Fruit fly (Drosophila melanogaster) whole organism, embryonic: ENCODE data around the gene Rab39.
"Not testable (repeated sequence)": the region's sequence is repeated elsewhere in the genome, so short reads cannot be mapped to it uniquely, and the experiment has no call there.

Source experiments
- Awh ChIP-seq: fragments of 200-800 bp; sonication (Bioruptor generic); IDR thresholded peaks from 2 replicates; pipeline ENCODE4, ENCODE4 v1.3.6; 2022; ENCODE audit warnings: missing biosample characterization, missing genetic modification characterization
- Blimp-1 ChIP-seq: fragments of 200-800 bp; sonication (Bioruptor generic); optimal IDR thresholded peaks from 3 replicates; lab custom pipeline; 2018; ENCODE audit warnings: missing biosample characterization, missing genetic modification characterization, mild to moderate bottlenecking, moderate library complexity, missing genetic modification reagents
- BtbVII ChIP-seq: fragments of 200-800 bp; sonication (Bioruptor generic); optimal IDR thresholded peaks from 3 replicates; lab custom pipeline; 2017; ENCODE audit warnings: missing biosample characterization, mild to moderate bottlenecking, missing genetic modification characterization
- CG10979 ChIP-seq: fragments of 200-800 bp; sonication (Bioruptor generic); optimal IDR thresholded peaks from 2 replicates; lab custom pipeline; 2018; ENCODE audit warnings: missing biosample characterization, mild to moderate bottlenecking, missing genetic modification characterization, moderate library complexity
- CG11247 ChIP-seq: fragments of 200-800 bp; sonication (Bioruptor generic); IDR thresholded peaks from 2 replicates; pipeline ENCODE4 v1.3.6; 2022; ENCODE audit warnings: missing biosample characterization, missing genetic modification characterization
- CG12769 ChIP-seq: fragments of 200-800 bp; sonication (Bioruptor generic); optimal IDR thresholded peaks from 2 replicates; lab custom pipeline; 2019; ENCODE audit warnings: missing biosample characterization, mild to moderate bottlenecking, missing genetic modification characterization, moderate library complexity
- CG13424 ChIP-seq: fragments of 200-800 bp; sonication (Bioruptor generic); optimal IDR thresholded peaks from 2 replicates; lab custom pipeline; 2019; ENCODE audit warnings: missing biosample characterization, mild to moderate bottlenecking, missing genetic modification characterization, moderate library complexity
- CG13894 ChIP-seq: fragments of 200-800 bp; sonication (Bioruptor generic); optimal IDR thresholded peaks from 3 replicates; lab custom pipeline; 2018; ENCODE audit warnings: missing biosample characterization, mild to moderate bottlenecking, missing genetic modification characterization, moderate library complexity
- CG1603 ChIP-seq: fragments of 200-800 bp; sonication (Bioruptor generic); optimal IDR thresholded peaks from 2 replicates; lab custom pipeline; 2019; ENCODE audit warnings: missing biosample characterization, mild to moderate bottlenecking, missing genetic modification characterization, moderate library complexity
- CG17802 ChIP-seq: fragments of 200-800 bp; sonication (Bioruptor generic); optimal IDR thresholded peaks from 2 replicates; lab custom pipeline; 2018; ENCODE audit warnings: missing biosample characterization, mild to moderate bottlenecking, missing genetic modification characterization, moderate library complexity
- CG32532 ChIP-seq: fragments of 200-800 bp; sonication (Bioruptor generic); IDR thresholded peaks from 2 replicates; pipeline ENCODE4 v1.3.6; 2022; ENCODE audit warnings: missing biosample characterization, missing genetic modification characterization
- CG33557 ChIP-seq: fragments of 200-800 bp; sonication (Bioruptor generic); optimal IDR thresholded peaks from 2 replicates; lab custom pipeline; 2019; ENCODE audit warnings: missing biosample characterization, mild to moderate bottlenecking, missing genetic modification characterization, moderate library complexity
- CG34376 ChIP-seq: fragments of 200-800 bp; sonication (Bioruptor generic); optimal IDR thresholded peaks from 2 replicates; lab custom pipeline; 2018; ENCODE audit warnings: missing biosample characterization, mild to moderate bottlenecking, missing genetic modification characterization
- CG43689 ChIP-seq: fragments of 200-800 bp; sonication (Bioruptor generic); IDR thresholded peaks from 2 replicates; pipeline ENCODE4 v1.3.6; 2022; ENCODE audit warnings: missing biosample characterization, missing genetic modification characterization
- CG4424 ChIP-seq: fragments of 200-800 bp; sonication (Bioruptor generic); optimal IDR thresholded peaks from 3 replicates; lab custom pipeline; 2016; ENCODE audit warnings: missing biosample characterization, missing genetic modification characterization
- CG8281 ChIP-seq: fragments of 200-800 bp; sonication (Bioruptor generic); optimal IDR thresholded peaks from 2 replicates; lab custom pipeline; 2018; ENCODE audit warnings: missing biosample characterization, mild to moderate bottlenecking, missing genetic modification characterization, moderate library complexity
- CG9817 ChIP-seq: fragments of 200-800 bp; sonication (Bioruptor generic); optimal IDR thresholded peaks from 2 replicates; lab custom pipeline; 2018; ENCODE audit warnings: missing biosample characterization, mild to moderate bottlenecking, missing genetic modification characterization, moderate library complexity
- Chrac-16 ChIP-seq: fragments of 200-800 bp; sonication (Bioruptor generic); optimal IDR thresholded peaks from 3 replicates; lab custom pipeline; 2016; ENCODE audit warnings: missing biosample characterization, missing genetic modification characterization
- CkIIα-i1 ChIP-seq: fragments of 200-800 bp; sonication (Bioruptor generic); IDR thresholded peaks from 2 replicates; pipeline ENCODE4 v1.3.6; 2022; ENCODE audit warnings: missing biosample characterization, missing genetic modification characterization
- D19A ChIP-seq: fragments of 200-800 bp; optimal IDR thresholded peaks from 3 replicates; lab custom pipeline; 2019; ENCODE audit warnings: missing biosample characterization, mild to moderate bottlenecking, missing genetic modification characterization, moderate library complexity
- Deaf1 ChIP-seq: fragments of 200-800 bp; optimal IDR thresholded peaks from 3 replicates; lab custom pipeline; 2019; ENCODE audit warnings: missing biosample characterization, mild to moderate bottlenecking, missing genetic modification characterization, moderate library complexity
- Ets65A ChIP-seq: fragments of 200-800 bp; sonication (Bioruptor generic); peaks from one replicate; lab custom pipeline; 2016; ENCODE audit warnings: missing biosample characterization, missing genetic modification characterization
- GATAe ChIP-seq: fragments of 200-800 bp; sonication (Bioruptor generic); conservative IDR thresholded peaks from 2 replicates; pipeline ENCODE4 v1.3.6; 2022; ENCODE audit warnings: missing biosample characterization, missing genetic modification characterization
- Hr3 ChIP-seq: fragments of 200-800 bp; sonication (Bioruptor generic); optimal IDR thresholded peaks from 3 replicates; lab custom pipeline; 2016; ENCODE audit warnings: missing biosample characterization, missing genetic modification characterization
- Hr51 ChIP-seq, 2 experiments: fragments of 200-800 bp; sonication (Bioruptor generic); optimal IDR thresholded peaks; 2 replicates in 1 of 2; 3 replicates in 1 of 2; lab custom pipeline; 2016 to 2018; ENCODE audit warnings: missing biosample characterization in 2 of 2, missing genetic modification characterization in 2 of 2, mild to moderate bottlenecking in 1 of 2, moderate library complexity in 1 of 2
- MESR4 ChIP-seq: fragments of 200-800 bp; sonication (Bioruptor generic); optimal IDR thresholded peaks from 2 replicates; lab custom pipeline; 2018; ENCODE audit warnings: missing biosample characterization, mild to moderate bottlenecking, missing genetic modification characterization, moderate library complexity
- Oli ChIP-seq: fragments of 200-800 bp; sonication (Bioruptor generic); optimal IDR thresholded peaks from 2 replicates; lab custom pipeline; 2018; ENCODE audit warnings: missing biosample characterization, mild to moderate bottlenecking, missing genetic modification characterization, moderate library complexity
- Optix ChIP-seq: fragments of 200-800 bp; sonication (Bioruptor generic); IDR thresholded peaks from 3 replicates; pipeline ENCODE4 v1.3.6; 2022; ENCODE audit warnings: missing biosample characterization, missing genetic modification characterization
- abd-A ChIP-seq: fragments of 200-800 bp; sonication (Bioruptor generic); optimal IDR thresholded peaks from 3 replicates; lab custom pipeline; 2019; ENCODE audit warnings: missing biosample characterization, mild to moderate bottlenecking, missing genetic modification characterization, moderate library complexity
- aop ChIP-seq: fragments of 200-800 bp; sonication (Bioruptor generic); IDR thresholded peaks from 2 replicates; pipeline ENCODE4 v1.3.6; 2022; ENCODE audit warnings: missing biosample characterization, missing genetic modification characterization
- ara ChIP-seq: fragments of 200-800 bp; sonication (Bioruptor generic); IDR thresholded peaks from 2 replicates; pipeline ENCODE4 v1.3.6; 2022; ENCODE audit warnings: missing biosample characterization, missing genetic modification characterization
- az2 ChIP-seq: fragments of 200-800 bp; sonication (Bioruptor generic); optimal IDR thresholded peaks from 3 replicates; lab custom pipeline; 2016; ENCODE audit warnings: missing biosample characterization, missing genetic modification characterization
- bsh ChIP-seq, 2 experiments: fragments of 200-800 bp; sonication (Bioruptor generic); optimal IDR thresholded peaks; 2 replicates each; lab custom pipeline; 2017 to 2018; ENCODE audit warnings: mild to moderate bottlenecking in 2 of 2, missing biosample characterization in 2 of 2, missing genetic modification characterization in 2 of 2, moderate library complexity in 1 of 2
- ci ChIP-seq: fragments of 200-800 bp; sonication (Bioruptor generic); IDR thresholded peaks from 3 replicates; pipeline ENCODE4 v1.3.6; 2022; ENCODE audit warnings: missing biosample characterization, missing genetic modification characterization
- dpn ChIP-seq, 2 experiments: fragments of 200-800 bp; sonication (Bioruptor generic); optimal IDR thresholded peaks; 3 replicates each; lab custom pipeline; 2016; ENCODE audit warnings: missing biosample characterization in 2 of 2, missing genetic modification characterization in 2 of 2
- ems ChIP-seq: fragments of 200-800 bp; sonication (Bioruptor generic); optimal IDR thresholded peaks from 3 replicates; lab custom pipeline; 2016; ENCODE audit warnings: missing biosample characterization, missing genetic modification characterization
- ewg ChIP-seq: fragments of 200-800 bp; sonication (Bioruptor generic); optimal IDR thresholded peaks from 3 replicates; lab custom pipeline; 2017; ENCODE audit warnings: mild to moderate bottlenecking, missing biosample characterization, missing genetic modification reagents, missing genetic modification characterization
- grn ChIP-seq: fragments of 200-800 bp; sonication (Bioruptor generic); optimal IDR thresholded peaks from 3 replicates; lab custom pipeline; 2017; ENCODE audit warnings: missing biosample characterization, missing genetic modification characterization
- gsb ChIP-seq: fragments of 200-800 bp; sonication (Bioruptor generic); IDR thresholded peaks from 2 replicates; pipeline ENCODE4 v1.3.6; 2022; ENCODE audit warnings: missing biosample characterization, missing genetic modification characterization
- hkb ChIP-seq, 2 experiments: fragments of 200-800 bp in 1 of 2; fragments of >200 bp in 1 of 2; sonication (Bioruptor generic) in 1 of 2; IDR thresholded peaks in 1 of 2; optimal IDR thresholded peaks in 1 of 2; 2 replicates each; pipeline versions ENCODE4 v1.3.6 to Lab custom; 2017 to 2022; ENCODE audit warnings: missing biosample characterization in 1 of 2, missing genetic modification characterization in 1 of 2
- ken ChIP-seq: fragments of 200-800 bp; sonication (Bioruptor generic); IDR thresholded peaks from 3 replicates; pipeline ENCODE4 v1.3.6; 2022; ENCODE audit warnings: missing biosample characterization, missing genetic modification characterization
- klu ChIP-seq: fragments of 200-800 bp; sonication (Bioruptor generic); IDR thresholded peaks from 2 replicates; pipeline ENCODE4 v1.3.6; 2022; ENCODE audit warnings: missing biosample characterization, missing genetic modification characterization
- lab ChIP-seq: fragments of 200-800 bp; sonication (Bioruptor generic); optimal IDR thresholded peaks from 3 replicates; lab custom pipeline; 2017; ENCODE audit warnings: missing biosample characterization, missing genetic modification characterization, mild to moderate bottlenecking, moderate library complexity, missing genetic modification reagents
- org-1 ChIP-seq: fragments of 200-800 bp; sonication (Bioruptor generic); optimal IDR thresholded peaks from 2 replicates; lab custom pipeline; 2017; ENCODE audit warnings: missing biosample characterization, missing genetic modification characterization
- ranshi ChIP-seq: fragments of 200-800 bp; sonication (Bioruptor generic); IDR thresholded peaks from 2 replicates; pipeline ENCODE4 v1.3.6; 2022; ENCODE audit warnings: missing biosample characterization, missing genetic modification characterization
- tio ChIP-seq: fragments of 200-800 bp; sonication (Bioruptor generic); optimal IDR thresholded peaks from 2 replicates; lab custom pipeline; 2017; ENCODE audit warnings: missing biosample characterization, missing genetic modification characterization, inconsistent platforms
- tx ChIP-seq: fragments of 200-800 bp; sonication (Bioruptor generic); optimal IDR thresholded peaks from 2 replicates; lab custom pipeline; 2016; ENCODE audit warnings: missing biosample characterization, missing genetic modification characterization

The Rab39 gene

dm6 chrX:7703001-7703864 is 31.5 kb upstream of the Rab39 start (continued):
- TF ChIP-seq BtbVII (GFP tag; lab: Kevin White, UChicago): peak; percentile 53
- TF ChIP-seq ken (GFP tag; lab: Robert Waterston, UW): peak; percentile 85
- peak; percentile 60 for TF ChIP-seq CG11247 (GFP tag; lab: Robert Waterston, UW)
- TF ChIP-seq bsh (GFP tag; optimal IDR thresholded peaks at IDR 0.05; lab: Kevin White, UChicago): peak; percentile 22 to 46
- TF ChIP-seq CG13424 (tag; lab: Kevin White, UChicago): peak; percentile 70
- peak; percentile 2 for TF ChIP-seq ewg (GFP tag; lab: Kevin White, UChicago)
- TF ChIP-seq abd-A (tag; lab: Kevin White, UChicago): peak; percentile 63
- TF ChIP-seq CG4424 (GFP tag; lab: Kevin White, UChicago): peak; percentile 23
- peak; percentile 56 for TF ChIP-seq gsb
- TF ChIP-seq CkIIα-i1 (GFP tag; lab: Robert Waterston, UW): 0 out of 2 replicates have a peak, but pooled peaks have one; percentile 39
- peak; percentile 64 for TF ChIP-seq grn
- peak; percentile 18 for TF ChIP-seq Chrac-16
- TF ChIP-seq Ets65A: peak; percentile 92
- not testable (repeated sequence) for TF ChIP-seq hkb (optimal IDR thresholded peaks at IDR 0.05; lab: Kevin White, UChicago)
- peak; percentile 49 for TF ChIP-seq hkb (GFP tag; IDR thresholded peaks at IDR 0.05; lab: Robert Waterston, UW)
- TF ChIP-seq lab (GFP tag; lab: Kevin White, UChicago): peak; percentile 86
- TF ChIP-seq Deaf1 (tag; lab: Kevin White, UChicago): peak; percentile 42
- 0 out of 2 replicates have a peak, but pooled peaks have one; percentile 25 for TF ChIP-seq CG43689 (GFP tag; lab: Robert Waterston, UW)
- TF ChIP-seq CG8281 (tag; lab: Kevin White, UChicago): peak; percentile 66
- TF ChIP-seq ci: peak; percentile 87
- TF ChIP-seq Awh (GFP tag; lab: Robert Waterston, UW): peak; percentile 55
- peak; percentile 89 for TF ChIP-seq CG12769
- TF ChIP-seq ranshi: peak; percentile 75; the same call in 1 of the 2 replicates
- TF ChIP-seq klu (GFP tag; lab: Robert Waterston, UW): peak; percentile 45
- TF ChIP-seq Hr3 (GFP tag; lab: Kevin White, UChicago): peak; percentile 13
- peak; percentile 36 to 97 for TF ChIP-seq dpn (GFP tag; optimal IDR thresholded peaks at IDR 0.05; lab: Kevin White, UChicago)
- TF ChIP-seq GATAe (GFP tag; lab: Robert Waterston, UW): 0 out of 2 replicates have a peak, but pooled peaks have one; percentile 19
- TF ChIP-seq CG17802 (tag; lab: Kevin White, UChicago): peak; percentile 9
- TF ChIP-seq org-1 (GFP tag; lab: Kevin White, UChicago): peak; percentile 83
- TF ChIP-seq CG1603 (tag; lab: Kevin White, UChicago): peak; percentile 70
- TF ChIP-seq Blimp-1 (GFP tag; lab: Kevin White, UChicago): peak; percentile 62
- peak; percentile 10 for TF ChIP-seq az2 (GFP tag; lab: Kevin White, UChicago)
- peak; percentile 24 for TF ChIP-seq tx
- TF ChIP-seq CG32532 (GFP tag; lab: Robert Waterston, UW): peak; percentile 74
- TF ChIP-seq MESR4: peak; percentile 9
- TF ChIP-seq Optix: peak; percentile 66; the same call in 2 of the 3 replicates
- peak; percentile 19 for TF ChIP-seq CG10979 (tag; lab: Kevin White, UChicago)
- peak; percentile 21 for TF ChIP-seq Oli (tag; lab: Kevin White, UChicago)
- peak; percentile 4 for TF ChIP-seq ems (GFP tag; lab: Kevin White, UChicago)
- TF ChIP-seq CG34376 (GFP tag; lab: Kevin White, UChicago): peak; percentile 84
- peak; percentile 24 for TF ChIP-seq CG33557 (GFP tag; lab: Kevin White, UChicago)
- peak; percentile 97 for TF ChIP-seq D19A (tag; lab: Kevin White, UChicago)
- TF ChIP-seq Hr51 (GFP tag; optimal IDR thresholded peaks at IDR 0.05; lab: Kevin White, UChicago): peak; percentile 34 to 36
- 0 out of 2 replicates have a peak, but pooled peaks have one; percentile 10 for TF ChIP-seq aop (GFP tag; lab: Robert Waterston, UW)
- TF ChIP-seq CG13894 (tag; lab: Kevin White, UChicago): peak; percentile 86
- peak; percentile 63 for TF ChIP-seq CG9817
- TF ChIP-seq ara (GFP tag; lab: Robert Waterston, UW): peak; percentile 64
- peak; percentile 13 for TF ChIP-seq tio (GFP tag; lab: Kevin White, UChicago)
